Worm (Caenorhabditis elegans) whole organism, L2 larva: ENCODE results near the gene klp-7.
A peak's percentile ranks its signal among the peaks of the same experiment; 100 is the strongest.
"Not testable (repeated sequence)": the region's sequence is repeated elsewhere in the genome, so short reads cannot be mapped to it uniquely, and the experiment has no call there.

Experiments used
- C34F6.9 ChIP-seq: fragments of 150-350 bp; optimal IDR thresholded peaks from 2 replicates; lab custom pipeline; 2014; ENCODE audit warnings: missing biosample characterization, missing genetic modification characterization
- F13H6.1 ChIP-seq: sonication (generic microtip); optimal IDR thresholded peaks from 2 replicates; lab custom pipeline; 2016; ENCODE audit warnings: missing genetic modification characterization, missing compliant biosample characterization
- R02D3.7 ChIP-seq: fragments of 150-350 bp; optimal IDR thresholded peaks from 2 replicates; lab custom pipeline; 2014; ENCODE audit warnings: missing biosample characterization, missing genetic modification characterization
- Y55F3AM.14 ChIP-seq: fragments of 200-800 bp; sonication (Bioruptor generic); optimal IDR thresholded peaks from 2 replicates; lab custom pipeline; 2018; ENCODE audit warnings: mild to moderate bottlenecking, missing genetic modification characterization, missing compliant biosample characterization
- ZK546.5 ChIP-seq: sonication (generic microtip); optimal IDR thresholded peaks from 2 replicates; lab custom pipeline; 2017; ENCODE audit warnings: missing biosample characterization, missing genetic modification characterization
- alr-1 ChIP-seq: fragments of 150-350 bp; optimal IDR thresholded peaks from 2 replicates; lab custom pipeline; 2014; ENCODE audit warnings: missing biosample characterization, missing genetic modification characterization
- aly-2 ChIP-seq: fragments of 150-350 bp; optimal IDR thresholded peaks from 2 replicates; lab custom pipeline; 2014; ENCODE audit warnings: missing biosample characterization, missing genetic modification characterization
- blmp-1 ChIP-seq: sonication (generic microtip); optimal IDR thresholded peaks from 2 replicates; lab custom pipeline; 2017; ENCODE audit warnings: missing genetic modification characterization, mild to moderate bottlenecking, missing compliant biosample characterization, antibody characterized with exemption, moderate library complexity; ENCODE audit not compliant: insufficient read depth
- ceh-16 ChIP-seq: fragments of 150-350 bp; optimal IDR thresholded peaks from 2 replicates; lab custom pipeline; 2014; ENCODE audit warnings: missing biosample characterization, missing genetic modification characterization
- ceh-82 ChIP-seq: fragments of 150-350 bp; optimal IDR thresholded peaks from 2 replicates; lab custom pipeline; 2014; ENCODE audit warnings: missing biosample characterization, missing genetic modification characterization
- crh-2 ChIP-seq: sonication (generic microtip); optimal IDR thresholded peaks from 2 replicates; lab custom pipeline; 2017; ENCODE audit warnings: missing biosample characterization, missing genetic modification characterization
- dmd-4 ChIP-seq: sonication (generic microtip); optimal IDR thresholded peaks from 2 replicates; lab custom pipeline; 2017; ENCODE audit warnings: missing biosample characterization, missing genetic modification characterization
- egl-27 ChIP-seq: sonication (generic microtip); optimal IDR thresholded peaks from 3 replicates; lab custom pipeline; 2017; ENCODE audit warnings: missing biosample characterization, missing genetic modification reagents, missing genetic modification characterization
- elt-1 ChIP-seq: fragments of 150-350 bp; optimal IDR thresholded peaks from 2 replicates; lab custom pipeline; 2014; ENCODE audit warnings: missing biosample characterization, missing genetic modification characterization
- elt-3 ChIP-seq: sonication (generic microtip); optimal IDR thresholded peaks from 2 replicates; lab custom pipeline; 2017; ENCODE audit warnings: missing biosample characterization, missing genetic modification characterization
- fos-1 ChIP-seq: fragments of 150-350 bp; optimal IDR thresholded peaks from 2 replicates; lab custom pipeline; 2014; ENCODE audit warnings: missing biosample characterization, missing genetic modification characterization
- gmeb-1 ChIP-seq: fragments of 150-350 bp; optimal IDR thresholded peaks from 2 replicates; lab custom pipeline; 2014; ENCODE audit warnings: missing biosample characterization, missing genetic modification characterization
- lin-11 ChIP-seq: fragments of 150-350 bp; sonication (generic microtip); optimal IDR thresholded peaks from 2 replicates; lab custom pipeline; 2014; ENCODE audit warnings: missing biosample characterization, missing genetic modification characterization, inconsistent platforms, mixed read lengths
- lin-13 ChIP-seq: fragments of 150-350 bp; optimal IDR thresholded peaks from 2 replicates; lab custom pipeline; 2014; ENCODE audit warnings: missing biosample characterization, missing genetic modification reagents, missing genetic modification characterization
- lin-39 ChIP-seq: fragments of 150-350 bp; optimal IDR thresholded peaks from 2 replicates; lab custom pipeline; 2014; ENCODE audit warnings: missing biosample characterization, missing genetic modification reagents, missing genetic modification characterization
- lsy-2 ChIP-seq, 2 experiments: fragments of 150-350 bp in 1 of 2; sonication (generic microtip) in 1 of 2; optimal IDR thresholded peaks; 2 replicates each; lab custom pipeline; 2014 to 2017; ENCODE audit warnings: missing biosample characterization in 2 of 2, missing genetic modification characterization in 2 of 2
- mbf-1 ChIP-seq: sonication (generic microtip); optimal IDR thresholded peaks from 2 replicates; lab custom pipeline; 2017; ENCODE audit warnings: missing biosample characterization, missing genetic modification characterization
- nhr-10 ChIP-seq: sonication (generic microtip); optimal IDR thresholded peaks from 2 replicates; lab custom pipeline; 2017; ENCODE audit warnings: missing biosample characterization, missing genetic modification characterization
- nhr-11 ChIP-seq: fragments of 150-350 bp; optimal IDR thresholded peaks from 2 replicates; lab custom pipeline; 2014; ENCODE audit warnings: missing biosample characterization, missing genetic modification characterization
- nhr-12 ChIP-seq: fragments of 150-350 bp; optimal IDR thresholded peaks from 2 replicates; lab custom pipeline; 2014; ENCODE audit warnings: missing biosample characterization, missing genetic modification characterization
- nhr-129 ChIP-seq: fragments of 150-350 bp; optimal IDR thresholded peaks from 2 replicates; lab custom pipeline; 2014; ENCODE audit warnings: missing biosample characterization, missing genetic modification characterization
- nhr-21 ChIP-seq: fragments of 150-350 bp; optimal IDR thresholded peaks from 2 replicates; lab custom pipeline; 2014; ENCODE audit warnings: missing biosample characterization, missing genetic modification characterization
- nhr-23 ChIP-seq: fragments of 150-350 bp; optimal IDR thresholded peaks from 2 replicates; lab custom pipeline; 2014; ENCODE audit warnings: missing biosample characterization, missing genetic modification reagents, missing genetic modification characterization
- nhr-237 ChIP-seq: fragments of 150-350 bp; optimal IDR thresholded peaks from 2 replicates; lab custom pipeline; 2014; ENCODE audit warnings: missing biosample characterization, missing genetic modification characterization
- nhr-25 ChIP-seq: fragments of 150-350 bp; sonication (generic microtip); optimal IDR thresholded peaks from 3 replicates; lab custom pipeline; 2014; ENCODE audit warnings: missing biosample characterization, missing genetic modification characterization
- nhr-6 ChIP-seq: fragments of 150-350 bp; optimal IDR thresholded peaks from 2 replicates; lab custom pipeline; 2014; ENCODE audit warnings: missing biosample characterization, missing genetic modification characterization
- nhr-77 ChIP-seq: fragments of 150-350 bp; optimal IDR thresholded peaks from 2 replicates; lab custom pipeline; 2014; ENCODE audit warnings: missing biosample characterization, missing genetic modification characterization
- skn-1 ChIP-seq: sonication (generic microtip); optimal IDR thresholded peaks from 2 replicates; lab custom pipeline; 2017; ENCODE audit warnings: missing biosample characterization, missing genetic modification characterization
- sma-3 ChIP-seq: sonication (generic microtip); optimal IDR thresholded peaks from 2 replicates; lab custom pipeline; 2016; ENCODE audit warnings: missing genetic modification reagents, missing genetic modification characterization, missing compliant biosample characterization
- sma-9 ChIP-seq, 2 experiments: fragments of 150-350 bp in 1 of 2; sonication (generic microtip) in 1 of 2; optimal IDR thresholded peaks; 2 replicates each; lab custom pipeline; 2014 to 2016; ENCODE audit warnings: missing genetic modification characterization in 2 of 2, mild to moderate bottlenecking in 1 of 2, missing biosample characterization in 1 of 2, missing compliant biosample characterization in 1 of 2, missing genetic modification reagents in 1 of 2, moderate library complexity in 1 of 2
- snpc-4 ChIP-seq: fragments of 150-350 bp; optimal IDR thresholded peaks from 2 replicates; lab custom pipeline; 2014; ENCODE audit warnings: missing biosample characterization, missing genetic modification characterization
- unc-39 ChIP-seq: fragments of 150-350 bp; optimal IDR thresholded peaks from 2 replicates; lab custom pipeline; 2014; ENCODE audit warnings: missing biosample characterization, missing genetic modification characterization
- unc-55 ChIP-seq: fragments of 150-350 bp; sonication (generic microtip); optimal IDR thresholded peaks from 3 replicates; lab custom pipeline; 2014; ENCODE audit warnings: missing biosample characterization, missing genetic modification reagents, missing genetic modification characterization
- unc-62 ChIP-seq: fragments of 150-350 bp; optimal IDR thresholded peaks from 2 replicates; lab custom pipeline; 2014; ENCODE audit warnings: missing biosample characterization, missing genetic modification reagents, missing genetic modification characterization
- zag-1 ChIP-seq: fragments of 150-350 bp; optimal IDR thresholded peaks from 2 replicates; lab custom pipeline; 2014; ENCODE audit warnings: missing biosample characterization, missing genetic modification characterization
- ztf-1 ChIP-seq: fragments of 200-800 bp; sonication (Bioruptor generic); conservative IDR thresholded peaks from 2 replicates; pipeline ENCODE4 v1.3.6; 2022; ENCODE audit warnings: missing genetic modification characterization, missing compliant biosample characterization
- ztf-11 ChIP-seq: sonication (generic microtip); optimal IDR thresholded peaks from 2 replicates; lab custom pipeline; 2017; ENCODE audit warnings: missing biosample characterization, missing genetic modification characterization
- ztf-4 ChIP-seq: fragments of 150-350 bp; optimal IDR thresholded peaks from 2 replicates; lab custom pipeline; 2014; ENCODE audit warnings: missing biosample characterization, missing genetic modification characterization

Gene klp-7

DNA sequence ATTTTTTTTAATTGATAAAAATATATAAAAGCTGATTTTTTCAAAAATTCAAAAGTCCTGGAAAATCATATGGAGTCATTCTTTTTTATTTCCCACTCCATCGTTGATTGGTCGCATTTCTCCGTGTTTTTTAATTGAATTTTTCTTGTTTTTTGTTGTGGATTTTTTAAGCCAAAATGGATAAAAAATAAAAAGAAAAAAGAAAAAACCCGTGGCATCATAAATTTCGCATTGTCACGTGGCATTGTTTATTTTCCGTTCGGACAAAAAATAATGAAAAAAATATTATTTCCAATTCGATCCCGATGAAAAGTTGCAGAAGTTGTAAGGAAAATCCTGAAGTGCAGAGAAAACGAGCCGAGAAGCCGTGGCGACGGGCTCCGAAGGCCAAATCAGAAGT is at the start of gene klp-7:
TSS of gene klp-7 (plus strand) at position 301 of the 400 bp plus-strand sequence.
- TF ChIP-seq lsy-2 (tag; optimal IDR thresholded peaks at IDR 0.05; lab: Kevin White, UChicago); crh-2 (tag; lab: Kevin White, UChicago); skn-1: not testable (repeated sequence)

DNA sequence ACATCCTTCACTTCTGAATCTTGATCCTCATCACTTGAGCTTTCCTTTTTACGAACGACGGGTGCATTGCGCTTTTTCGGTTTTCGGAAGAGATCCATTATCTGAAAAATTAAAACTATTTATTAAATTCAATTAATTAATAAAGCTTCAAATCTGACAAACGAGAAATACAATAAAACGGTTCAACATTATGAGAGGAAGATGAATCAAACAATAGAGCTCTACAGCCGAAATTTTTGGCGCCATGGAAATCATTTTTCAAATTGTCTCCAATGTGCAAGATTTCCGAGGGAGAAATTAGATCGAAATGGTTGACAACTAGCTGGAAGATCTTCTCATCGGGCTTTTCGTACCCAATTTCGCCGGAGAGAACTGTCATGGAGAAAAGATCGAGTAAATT is 48.2 kb upstream of the klp-7 start, which contains the start of gene rnf-113:
TSS of gene rnf-113 (minus strand) at position 101 of the 400 bp plus-strand sequence.
- no peak for TF ChIP-seq F13H6.1 (tag; lab: Kevin White, UChicago)
- TF ChIP-seq sma-9 (GFP tag; optimal IDR thresholded peaks at IDR 0.05; lab: Kevin White, UChicago), result no peak
- no peak for TF ChIP-seq sma-9 (tag; optimal IDR thresholded peaks at IDR 0.05; lab: Kevin White, UChicago)
- no peak for TF ChIP-seq nhr-25
- no peak for TF ChIP-seq skn-1
- TF ChIP-seq nhr-237, result no peak

DNA sequence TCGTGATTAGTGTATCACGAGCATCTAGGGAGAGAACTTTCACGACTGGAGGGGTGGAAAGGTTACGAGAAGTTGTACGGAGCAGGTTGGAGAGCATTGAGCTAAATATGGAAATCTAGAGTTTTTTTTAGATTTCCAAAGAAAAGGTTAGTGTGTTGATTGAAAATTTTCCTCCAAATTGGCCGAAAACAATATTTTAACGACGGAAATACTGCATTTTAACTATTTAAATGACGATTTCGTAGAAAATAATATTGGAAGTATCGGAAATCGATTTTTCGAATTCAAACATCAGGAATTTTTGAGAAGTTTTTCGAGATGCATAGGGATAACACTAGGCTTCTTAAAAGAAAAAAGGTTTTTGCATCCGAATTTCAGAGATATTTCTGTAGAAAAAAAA is 47.3 kb upstream of the klp-7 start, which contains the start of gene K01G5.10:
TSS of gene K01G5.10 (minus strand) at position 101 of the 400 bp plus-strand sequence.
- TF ChIP-seq nhr-25, result no peak
- no peak for TF ChIP-seq Y55F3AM.14 (GFP tag; lab: Kevin White, UChicago)
- no peak for TF ChIP-seq lsy-2 (tag; optimal IDR thresholded peaks at IDR 0.05; lab: Kevin White, UChicago)
- TF ChIP-seq zag-1 (tag; lab: Kevin White, UChicago), result no peak
- no peak for TF ChIP-seq fos-1
- no peak for TF ChIP-seq nhr-10 (tag; lab: Kevin White, UChicago)
- no peak for TF ChIP-seq ztf-4
- no peak for TF ChIP-seq nhr-11
- TF ChIP-seq nhr-12 (tag; lab: Kevin White, UChicago), result no peak

DNA sequence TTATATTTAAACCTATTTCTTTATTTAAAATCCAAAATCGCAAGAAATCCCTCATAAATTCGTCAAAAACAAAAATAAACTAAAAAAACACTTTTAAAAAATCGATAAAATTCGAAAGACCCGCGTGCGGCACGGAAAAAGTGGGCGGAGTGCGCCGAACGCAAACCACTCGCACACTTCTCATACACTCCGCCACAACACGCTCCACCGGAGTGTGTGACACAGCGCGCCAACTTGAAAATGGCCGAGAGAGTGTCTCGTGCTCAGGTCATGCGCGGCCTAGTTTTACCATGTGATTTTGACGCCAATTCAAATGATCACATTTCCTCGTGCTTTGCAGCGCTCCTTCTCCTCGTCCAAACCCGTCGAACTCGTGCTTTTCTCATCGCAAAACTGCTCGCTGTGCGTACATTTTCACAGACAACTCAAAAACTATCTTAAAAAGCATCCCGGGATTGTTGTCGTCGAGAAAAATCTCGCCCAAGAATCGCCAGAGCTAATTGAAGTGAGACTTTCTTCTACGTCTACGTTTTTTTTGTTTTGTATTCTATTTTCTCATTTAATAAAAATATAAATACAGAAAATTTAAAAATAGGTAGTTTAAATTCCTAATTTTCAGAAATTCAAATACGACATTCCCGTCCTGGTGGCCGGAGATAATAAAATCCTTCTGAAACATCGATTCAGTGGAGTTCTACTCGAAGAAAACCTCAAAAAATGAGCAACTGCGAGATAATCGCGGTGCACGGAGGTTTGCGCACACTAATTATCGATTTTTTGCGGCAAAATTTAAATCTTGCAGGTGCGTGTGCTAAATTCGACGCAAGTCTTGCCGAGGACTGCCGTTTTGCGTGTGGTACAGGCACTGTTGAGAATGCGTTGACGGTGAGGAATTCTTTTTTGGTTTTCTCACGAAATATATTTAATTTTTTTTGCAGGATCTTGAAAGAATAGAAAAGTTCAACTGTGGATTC is 46.4 kb upstream of the klp-7 start, which contains the start of gene tasp-1:
TSS of gene tasp-1 (plus strand) at position 258 of the 974 bp plus-strand sequence.
- TF ChIP-seq nhr-77 (tag; lab: Kevin White, UChicago) (peak; percentile 87), elt-3 (tag; lab: Kevin White, UChicago) (no peak), snpc-4 (peak; percentile 94), nhr-12 (tag; lab: Kevin White, UChicago) (peak; percentile 76), lin-11 (tag; lab: Kevin White, UChicago) (peak; percentile 100), nhr-21 (tag; lab: Kevin White, UChicago) (peak; percentile 100), ztf-4 (peak; percentile 100), unc-62 (GFP tag; lab: Kevin White, UChicago) (peak; percentile 96), nhr-6 (tag; lab: Kevin White, UChicago) (peak; percentile 99), mbf-1 (tag; lab: Kevin White, UChicago) (peak; percentile 58), sma-3 (GFP tag; lab: Kevin White, UChicago) (peak; percentile 100), ZK546.5 (peak; percentile 93), C34F6.9 (peak; percentile 100), egl-27 (tag; lab: Kevin White, UChicago) (peak; percentile 97), aly-2 (tag; lab: Kevin White, UChicago) (no peak), dmd-4 (tag; lab: Kevin White, UChicago) (peak; percentile 65), F13H6.1 (tag; lab: Kevin White, UChicago) (peak; percentile 100), blmp-1 (tag; lab: Kevin White, UChicago) (peak; percentile 97), unc-55 (GFP tag; lab: Kevin White, UChicago) (peak; percentile 100), lin-13 (GFP tag; lab: Kevin White, UChicago) (peak; percentile 100), zag-1 (tag; lab: Kevin White, UChicago) (peak; percentile 100), alr-1 (tag; lab: Kevin White, UChicago) (no peak), unc-39 (tag; lab: Kevin White, UChicago) (peak; percentile 100), crh-2 (tag; lab: Kevin White, UChicago) (peak; percentile 100), skn-1 (peak; percentile 95), lin-39 (tag; lab: Kevin White, UChicago) (peak; percentile 91), nhr-11 (peak; percentile 90), ztf-1 (GFP tag; lab: Robert Waterston, UW) (peak; percentile 99), ztf-11 (peak; percentile 80), nhr-129 (tag; lab: Kevin White, UChicago) (peak; percentile 100), gmeb-1 (peak; percentile 100), sma-9 (GFP tag; optimal IDR thresholded peaks at IDR 0.05; lab: Kevin White, UChicago) (peak; percentile 99), sma-9 (tag; optimal IDR thresholded peaks at IDR 0.05; lab: Kevin White, UChicago) (no peak), nhr-23 (no peak), lsy-2 (tag; optimal IDR thresholded peaks at IDR 0.05; lab: Kevin White, UChicago) (peak; percentile 98 to 99), elt-1 (tag; lab: Kevin White, UChicago) (no peak), R02D3.7 (tag; lab: Kevin White, UChicago) (peak; percentile 75), ceh-82 (tag; lab: Kevin White, UChicago) (peak; percentile 100), ceh-16 (tag; lab: Kevin White, UChicago) (peak; percentile 96), fos-1 (peak; percentile 100)
